Worm (Caenorhabditis elegans): ENCODE measurements around the gene lep-2.

ce11 chrIV:1046996-1047395 is 54.9 kb downstream of the lep-2 start:
- TF ChIP-seq lin-39 (tag; optimal IDR thresholded peaks at IDR 0.05) (no peak), nhr-76 (tag; optimal IDR thresholded peaks at IDR 0.05) (no peak), snpc-4 (tag; optimal IDR thresholded peaks at IDR 0.05) (no peak), ceh-82 (tag; optimal IDR thresholded peaks at IDR 0.05) (no peak), pqm-1 (tag; optimal IDR thresholded peaks at IDR 0.05) (no peak), egl-27 (tag; optimal IDR thresholded peaks at IDR 0.05) (no peak), ama-1 (optimal IDR thresholded peaks at IDR 0.05) (no peak), aly-2 (tag; optimal IDR thresholded peaks at IDR 0.05) (no peak), nhr-11 (tag; optimal IDR thresholded peaks at IDR 0.05) (no peak)

All from whole organism, L3 larva.